Worm (Caenorhabditis elegans): ENCODE data around the gene nhr-145.

- TF ChIP-seq jun-1 (tag; optimal IDR thresholded peaks at IDR 0.05) (no peak), Y75B8A.6 (GFP tag; IDR thresholded peaks at IDR 0.05) (no peak), nhr-11 (tag; optimal IDR thresholded peaks at IDR 0.05) (no peak), nhr-6 (tag; optimal IDR thresholded peaks at IDR 0.05) (no peak), ztf-7 (tag; optimal IDR thresholded peaks at IDR 0.05) (no peak), dmd-9 (GFP tag; IDR thresholded peaks at IDR 0.05) (no peak), egl-43 (GFP tag; IDR thresholded peaks at IDR 0.05) (no peak), lim-7 (GFP tag; IDR thresholded peaks at IDR 0.05) (no peak), fkh-10 (GFP tag; optimal IDR thresholded peaks at IDR 0.05) (no peak), pha-4 (GFP tag; IDR thresholded peaks at IDR 0.05) (no peak), pha-4 (tag; optimal IDR thresholded peaks at IDR 0.05) (no peak), ztf-11 (tag; optimal IDR thresholded peaks at IDR 0.05) (no peak), unc-62 (GFP tag; optimal IDR thresholded peaks at IDR 0.05 in 1 of 2) (no peak), unc-62 (tag; optimal IDR thresholded peaks at IDR 0.05) (no peak)
Measured at ce11 chrV:19133507-19133906, 46.0 kb downstream of the nhr-145 start, which contains the start of gene Y39B6A.10.

Data from whole organism, L4 larva.